Fruit fly (Drosophila melanogaster): ENCODE results near the gene CG14086.
A peak's percentile ranks its signal among the peaks of the same experiment; 100 is the strongest.

The CG14086 gene

DNA sequence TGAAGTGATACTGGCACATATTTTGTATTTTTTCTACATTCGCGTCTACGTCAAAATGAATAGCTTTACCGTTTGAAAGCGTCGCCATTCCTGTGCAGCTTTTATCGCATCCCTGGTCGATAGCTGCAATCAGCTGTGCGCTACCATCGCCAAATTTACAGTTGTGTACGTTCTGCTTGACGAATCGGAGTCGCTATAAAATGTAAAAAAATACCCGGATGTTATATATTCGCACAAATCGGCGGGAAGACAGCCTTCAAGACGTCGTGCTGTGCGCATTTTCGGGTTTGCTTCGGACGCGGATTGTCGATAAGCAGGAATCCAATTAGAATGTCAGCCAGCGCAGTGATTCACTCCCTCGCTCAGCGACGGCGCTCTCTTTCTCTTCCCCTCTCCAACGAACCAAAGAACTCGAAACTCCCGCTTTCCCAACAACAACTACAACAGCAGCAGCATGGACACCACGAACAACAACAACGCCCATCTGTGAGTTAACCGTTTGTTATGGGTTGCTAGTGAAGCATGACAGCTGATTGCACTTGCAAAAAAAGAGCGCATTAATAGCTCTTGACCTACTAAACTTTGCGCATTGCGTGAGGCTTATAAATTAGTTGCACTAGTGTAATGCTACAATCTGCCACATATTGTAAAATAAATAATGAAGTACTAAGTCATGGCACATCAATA, 19.2 kb downstream of the CG14086 start (continued):
- TF ChIP-seq Deaf1 (tag; optimal IDR thresholded peaks at IDR 0.05) (peak; percentile 85), Side (GFP tag; optimal IDR thresholded peaks at IDR 0.05) (no peak), ci (GFP tag; IDR thresholded peaks at IDR 0.05) (0 out of 3 replicates have a peak, but pooled peaks have one; percentile 58), CG10267 (tag; optimal IDR thresholded peaks at IDR 0.05) (no peak), Sry-δ (GFP tag; optimal IDR thresholded peaks at IDR 0.05) (peak; percentile 88), disco-r (GFP tag; optimal IDR thresholded peaks at IDR 0.05) (no peak), gsb-n (tag; optimal IDR thresholded peaks at IDR 0.05) (peak; percentile 73), mirr (GFP tag; optimal IDR thresholded peaks at IDR 0.05) (peak; percentile 8), CG10147 (GFP tag; optimal IDR thresholded peaks at IDR 0.05) (peak; percentile 19), dm (GFP tag; optimal IDR thresholded peaks at IDR 0.05) (no peak), NFAT (GFP tag; IDR thresholded peaks at IDR 0.05) (no peak), kay (GFP tag; optimal IDR thresholded peaks at IDR 0.05) (peak; percentile 80), CG17186 (GFP tag; optimal IDR thresholded peaks at IDR 0.05) (peak; percentile 56), CG11695 (GFP tag; IDR thresholded peaks at IDR 0.05) (0 out of 3 replicates have a peak, but pooled peaks have one; percentile 8), usp (GFP tag; optimal IDR thresholded peaks at IDR 0.05) (no peak), crol (GFP tag; IDR thresholded peaks at IDR 0.05) (peak; percentile 94), Rx (GFP tag; IDR thresholded peaks at IDR 0.05) (no peak), CG15601 (tag; optimal IDR thresholded peaks at IDR 0.05) (no peak), crp (GFP tag; optimal IDR thresholded peaks at IDR 0.05) (peak; percentile 75 to 96), CG10979 (tag; optimal IDR thresholded peaks at IDR 0.05) (no peak), Sin3A (optimal IDR thresholded peaks at IDR 0.05) (peak; percentile 80), oc (tag; optimal IDR thresholded peaks at IDR 0.05) (no peak), CG12219 (GFP tag; optimal IDR thresholded peaks at IDR 0.05) (no peak), Bdp1 (GFP tag; optimal IDR thresholded peaks at IDR 0.05) (peak; percentile 36), Camta (GFP tag; optimal IDR thresholded peaks at IDR 0.05) (no peak), zen (tag; optimal IDR thresholded peaks at IDR 0.05) (no peak), pita (GFP tag; optimal IDR thresholded peaks at IDR 0.05) (peak; percentile 50), Nf-YA (GFP tag; IDR thresholded peaks at IDR 0.05) (peak; percentile 6; the same call in 1 of the 2 replicates), CG34422 (GFP tag; IDR thresholded peaks at IDR 0.05) (0 out of 3 replicates have a peak, but pooled peaks have one; percentile 34), seq (GFP tag; IDR thresholded peaks at IDR 0.05) (0 out of 2 replicates have a peak, but pooled peaks have one; percentile 50), Aef1 (GFP tag; IDR thresholded peaks at IDR 0.05) (peak; percentile 58; the same call in 2 of the 3 replicates), Lpt (GFP tag; optimal IDR thresholded peaks at IDR 0.05) (no peak), Dfd (GFP tag; optimal IDR thresholded peaks at IDR 0.05) (no peak), pzg (GFP tag; optimal IDR thresholded peaks at IDR 0.05) (peak; percentile 65), Myb (GFP tag; optimal IDR thresholded peaks at IDR 0.05) (peak; percentile 38), Ptx1 (GFP tag; IDR thresholded peaks at IDR 0.05) (no peak), Hmr (GFP tag; optimal IDR thresholded peaks at IDR 0.05) (peak; percentile 1), hkb (optimal IDR thresholded peaks at IDR 0.05) (peak; percentile 86), hkb (GFP tag; IDR thresholded peaks at IDR 0.05) (no peak), MESR4 (GFP tag; optimal IDR thresholded peaks at IDR 0.05) (peak; percentile 68), Hmx (GFP tag; optimal IDR thresholded peaks at IDR 0.05) (no peak), CG15514 (GFP tag; optimal IDR thresholded peaks at IDR 0.05) (peak; percentile 33), ara (GFP tag; IDR thresholded peaks at IDR 0.05) (no peak), CG12299 (tag; optimal IDR thresholded peaks at IDR 0.05) (peak; percentile 55), CG34224 (GFP tag; IDR thresholded peaks at IDR 0.05; ENCODE audit: partially characterized antibody) (peak; percentile 44; the same call in 1 of the 3 replicates), CG4360 (GFP tag; IDR thresholded peaks at IDR 0.05) (peak; percentile 99), Dad (GFP tag; optimal IDR thresholded peaks at IDR 0.05) (no peak), CG14965 (GFP tag; optimal IDR thresholded peaks at IDR 0.05; ENCODE audit: borderline replicate concordance) (no peak), CG18599 (GFP tag; optimal IDR thresholded peaks at IDR 0.05) (no peak), rib (GFP tag; IDR thresholded peaks at IDR 0.05) (peak; percentile 18; the same call in 1 of the 2 replicates)

All from whole organism, embryonic.